Worm (Caenorhabditis elegans) whole organism, midembryonic: ENCODE data around the gene Y82E9BR.18.

Source experiments
- T22C8.4 ChIP-seq: fragments of 200-800 bp; sonication (Bioruptor generic); IDR thresholded peaks from 2 replicates; pipeline ENCODE4 v1.3.6; 2022; ENCODE audit warnings: missing genetic modification characterization, missing compliant biosample characterization
- cog-1 ChIP-seq: sonication (generic microtip); optimal IDR thresholded peaks from 2 replicates; lab custom pipeline; 2016; ENCODE audit warnings: missing genetic modification characterization, missing compliant biosample characterization
- flt-1 ChIP-seq: fragments of 200-800 bp; sonication (Bioruptor generic); IDR thresholded peaks from 2 replicates; pipeline ENCODE4 v1.3.6; 2022; ENCODE audit warnings: missing genetic modification characterization, missing compliant biosample characterization
- klf-2 ChIP-seq: fragments of 200-800 bp; sonication (Bioruptor generic); conservative IDR thresholded peaks from 2 replicates; pipeline ENCODE4 v1.3.6; 2022; ENCODE audit warnings: missing genetic modification reagents, missing genetic modification characterization, missing compliant biosample characterization
- med-1 ChIP-seq: sonication (generic microtip); optimal IDR thresholded peaks from 2 replicates; lab custom pipeline; 2017; ENCODE audit warnings: missing genetic modification characterization, mild to moderate bottlenecking, missing compliant biosample characterization, antibody characterized with exemption, missing genetic modification reagents; ENCODE audit not compliant: insufficient read depth
- ref-1 ChIP-seq: fragments of 200-800 bp; sonication (Bioruptor generic); conservative IDR thresholded peaks from 2 replicates; pipeline ENCODE4 v1.3.6; 2022; ENCODE audit warnings: missing genetic modification reagents, missing genetic modification characterization, missing compliant biosample characterization
- tab-1 ChIP-seq: fragments of 200-800 bp; sonication (Bioruptor generic); IDR thresholded peaks from 2 replicates; pipeline ENCODE4 v1.3.6; 2022; ENCODE audit warnings: missing genetic modification characterization, missing compliant biosample characterization
- ztf-23 ChIP-seq: fragments of 200-800 bp; sonication (Bioruptor generic); IDR thresholded peaks from 2 replicates; pipeline ENCODE4 v1.3.6; 2022; ENCODE audit warnings: missing genetic modification reagents, missing genetic modification characterization, missing compliant biosample characterization

DNA sequence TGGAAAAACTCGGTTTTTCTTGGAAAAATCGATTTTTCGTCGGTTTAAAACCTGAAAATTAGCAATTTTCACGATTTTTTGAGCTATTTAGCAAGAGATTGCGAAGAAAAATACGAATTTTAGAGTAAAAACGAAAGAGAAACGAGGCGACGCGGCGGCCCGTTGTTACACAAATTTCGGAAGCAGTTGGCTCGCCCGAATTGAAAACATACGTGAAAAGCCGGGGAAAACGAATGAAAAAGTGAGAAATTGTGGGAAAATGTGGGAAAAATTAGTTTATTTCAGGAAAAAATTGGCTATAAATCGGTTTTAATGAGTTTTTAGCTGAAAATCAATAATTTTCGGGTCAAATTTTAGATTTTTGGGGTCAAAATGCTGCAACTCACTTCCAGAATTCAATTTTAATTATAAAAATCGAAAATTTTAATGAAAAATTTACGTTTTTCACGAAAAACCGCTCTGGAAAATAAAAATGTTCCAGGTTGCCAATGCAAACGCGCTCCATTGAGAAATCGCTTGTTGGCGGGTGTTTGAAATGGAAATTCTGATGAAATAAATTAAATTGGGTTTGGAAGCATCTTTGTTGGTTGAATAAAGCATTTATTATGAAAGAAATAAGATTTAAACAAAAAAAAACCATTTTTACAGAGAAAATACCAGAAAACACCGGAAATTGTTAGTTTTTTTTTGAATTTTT, 49.6 kb upstream of the Y82E9BR.18 start, which contains the start of gene snf-6:
- TF ChIP-seq T22C8.4 (GFP tag; lab: Robert Waterston, UW) = no peak
- no peak for TF ChIP-seq med-1 (GFP tag; lab: Kevin White, UChicago)
- no peak for TF ChIP-seq ref-1 (GFP tag; lab: Robert Waterston, UW)
- TF ChIP-seq tab-1 = no peak
- no peak for TF ChIP-seq klf-2 (GFP tag; lab: Robert Waterston, UW)
- no peak for TF ChIP-seq flt-1 (GFP tag; lab: Robert Waterston, UW)
- TF ChIP-seq ztf-23 (GFP tag; lab: Robert Waterston, UW) = no peak
- TF ChIP-seq cog-1 (tag; lab: Kevin White, UChicago) = no peak
